Fruit fly (Drosophila melanogaster): ENCODE data around the gene CG16984.

dm6 chr3L:2595481-2595880 lies at the start of gene CG16984:
- TF ChIP-seq Mio (GFP tag; optimal IDR thresholded peaks at IDR 0.05) (no peak), Abd-B (GFP tag; optimal IDR thresholded peaks at IDR 0.05) (no peak), fru (GFP tag; optimal IDR thresholded peaks at IDR 0.05) (no peak), lola (GFP tag; optimal IDR thresholded peaks at IDR 0.05) (no peak), GATAd (GFP tag; optimal IDR thresholded peaks at IDR 0.05) (no peak), br (GFP tag; optimal IDR thresholded peaks at IDR 0.05) (no peak), CrebA (GFP tag; optimal IDR thresholded peaks at IDR 0.05; ENCODE audit: borderline replicate concordance) (no peak), usp (GFP tag; optimal IDR thresholded peaks at IDR 0.05) (no peak), dsf (GFP tag; optimal IDR thresholded peaks at IDR 0.05; ENCODE audit: borderline replicate concordance) (no peak), h (GFP tag; optimal IDR thresholded peaks at IDR 0.05) (no peak)

Measured in whole organism, wandering third instar larva.